Worm (Caenorhabditis elegans): ENCODE data around the gene rdy-2.
A peak's percentile ranks its signal among the peaks of the same experiment; 100 is the strongest.

The rdy-2 gene

ce11 chrV:13565197-13565596 lies 35.6 kb downstream of the rdy-2 start (continued):
- TF ChIP-seq arid-1 (GFP tag; conservative IDR thresholded peaks at IDR 0.05) (peak; percentile 66), egl-43 (GFP tag; IDR thresholded peaks at IDR 0.05) (no peak), zfp-3 (GFP tag; conservative IDR thresholded peaks at IDR 0.05) (peak; percentile 53; the same call in 1 of the 2 replicates), lim-7 (GFP tag; IDR thresholded peaks at IDR 0.05) (no peak), nhr-111 (GFP tag; optimal IDR thresholded peaks at IDR 0.05) (no peak), T26A8.4 (GFP tag; IDR thresholded peaks at IDR 0.05) (peak; percentile 81), ceh-62 (tag; optimal IDR thresholded peaks at IDR 0.05) (no peak), Y105C5A.15 (GFP tag; IDR thresholded peaks at IDR 0.05) (no peak), mes-2 (tag; optimal IDR thresholded peaks at IDR 0.05; ENCODE audit: poor library complexity, severe bottlenecking) (peak; percentile 82), php-3 (GFP tag; IDR thresholded peaks at IDR 0.05) (peak; percentile 69), hmg-1.1 (GFP tag; IDR thresholded peaks at IDR 0.05) (peak; percentile 77), ZK546.5 (tag; optimal IDR thresholded peaks at IDR 0.05) (no peak), ama-1 (optimal IDR thresholded peaks at IDR 0.05) (peak; percentile 83), snpc-4 (tag; optimal IDR thresholded peaks at IDR 0.05) (no peak), dmd-8 (GFP tag; IDR thresholded peaks at IDR 0.05) (no peak), aly-2 (tag; optimal IDR thresholded peaks at IDR 0.05) (no peak), egl-27 (tag; optimal IDR thresholded peaks at IDR 0.05) (no peak), mep-1 (tag; optimal IDR thresholded peaks at IDR 0.05) (peak; percentile 95), fkh-10 (GFP tag; optimal IDR thresholded peaks at IDR 0.05) (peak; percentile 53), ceh-44 (GFP tag; IDR thresholded peaks at IDR 0.05) (0 out of 2 replicates have a peak, but pooled peaks have one; percentile 28), saeg-2 (GFP tag; IDR thresholded peaks at IDR 0.05) (peak; percentile 71; the same call in 1 of the 2 replicates), ceh-82 (tag; optimal IDR thresholded peaks at IDR 0.05) (no peak), nhr-11 (tag; optimal IDR thresholded peaks at IDR 0.05) (peak; percentile 90), unc-130 (GFP tag; optimal IDR thresholded peaks at IDR 0.05) (no peak), pqm-1 (tag; optimal IDR thresholded peaks at IDR 0.05) (peak; percentile 81), zip-11 (GFP tag; IDR thresholded peaks at IDR 0.05) (no peak), unc-39 (tag; optimal IDR thresholded peaks at IDR 0.05) (no peak), attf-4 (tag; optimal IDR thresholded peaks at IDR 0.05) (no peak), unc-62 (GFP tag; optimal IDR thresholded peaks at IDR 0.05 in 1 of 2) (peak in 1 of 2 experiments; percentile 80), unc-62 (tag; optimal IDR thresholded peaks at IDR 0.05) (no peak), pha-4 (GFP tag; IDR thresholded peaks at IDR 0.05) (peak; percentile 66), pha-4 (tag; optimal IDR thresholded peaks at IDR 0.05) (peak; percentile 3), dpl-1 (GFP tag; optimal IDR thresholded peaks at IDR 0.05) (peak; percentile 84), tra-1 (GFP tag; IDR thresholded peaks at IDR 0.05) (peak; percentile 58; the same call in 1 of the 2 replicates), nhr-28 (tag; optimal IDR thresholded peaks at IDR 0.05) (peak; percentile 95), aha-1 (tag) (peak; percentile 74), zag-1 (tag; optimal IDR thresholded peaks at IDR 0.05) (no peak), nhr-6 (tag; optimal IDR thresholded peaks at IDR 0.05) (peak; percentile 98), lir-3 (tag; optimal IDR thresholded peaks at IDR 0.05) (no peak), dmd-9 (GFP tag; IDR thresholded peaks at IDR 0.05) (no peak), fos-1 (tag; optimal IDR thresholded peaks at IDR 0.05) (no peak), nhr-237 (tag; optimal IDR thresholded peaks at IDR 0.05) (no peak), sdz-12 (GFP tag; optimal IDR thresholded peaks at IDR 0.05) (no peak), F37D6.2 (tag; optimal IDR thresholded peaks at IDR 0.05) (no peak), nhr-25 (tag; optimal IDR thresholded peaks at IDR 0.05; ENCODE audit: borderline replicate concordance, insufficient read depth) (peak; percentile 47), ces-1 (GFP tag; optimal IDR thresholded peaks at IDR 0.05) (no peak), lin-15B (tag; optimal IDR thresholded peaks at IDR 0.05) (peak; percentile 47), dmd-6 (GFP tag; IDR thresholded peaks at IDR 0.05) (peak; percentile 88), dve-1 (tag; optimal IDR thresholded peaks at IDR 0.05; ENCODE audit: insufficient read depth) (peak; percentile 99), ceh-28 (tag; optimal IDR thresholded peaks at IDR 0.05) (no peak), jun-1 (tag; optimal IDR thresholded peaks at IDR 0.05) (peak; percentile 17), lin-13 (GFP tag; optimal IDR thresholded peaks at IDR 0.05) (peak; percentile 29), F10B5.3 (tag; optimal IDR thresholded peaks at IDR 0.05) (no peak)
